Fruit fly (Drosophila melanogaster): Measurements from ENCODE around the gene ntc.

The ntc gene

dm6 chr3L:3824790-3825484 is 18.7 kb upstream of the ntc start, which contains the start of gene Rdh (continued):
- no peak for TF ChIP-seq corto (GFP tag; optimal IDR thresholded peaks at IDR 0.05)
- no peak for TF ChIP-seq Elba2 (GFP tag; optimal IDR thresholded peaks at IDR 0.05)
- TF ChIP-seq Aef1 (GFP tag; IDR thresholded peaks at IDR 0.05), result peak; percentile 62
- TF ChIP-seq hbn (GFP tag; IDR thresholded peaks at IDR 0.05; ENCODE audit: partially characterized antibody), result no peak
- TF ChIP-seq CG15269 (tag; optimal IDR thresholded peaks at IDR 0.05), result peak; percentile 87
- TF ChIP-seq CG8089 (GFP tag; optimal IDR thresholded peaks at IDR 0.05), result no peak
- peak; percentile 28 for TF ChIP-seq gro (GFP tag; optimal IDR thresholded peaks at IDR 0.05)
- TF ChIP-seq Atf-2 (GFP tag; optimal IDR thresholded peaks at IDR 0.05), result no peak
- TF ChIP-seq dmrt11E (tag; optimal IDR thresholded peaks at IDR 0.05), result peak; percentile 71
- TF ChIP-seq tgo (GFP tag; IDR thresholded peaks at IDR 0.05), result peak; percentile 68
- TF ChIP-seq ftz-f1 (GFP tag; optimal IDR thresholded peaks at IDR 0.05), result no peak
- TF ChIP-seq ro (GFP tag; IDR thresholded peaks at IDR 0.05), result no peak
- no peak for TF ChIP-seq chm (GFP tag; IDR thresholded peaks at IDR 0.05)
- no peak for TF ChIP-seq Dref (GFP tag; IDR thresholded peaks at IDR 0.05)
- peak; percentile 61 for TF ChIP-seq zen (tag; optimal IDR thresholded peaks at IDR 0.05)
- peak; percentile 69 for TF ChIP-seq fd3F (GFP tag; optimal IDR thresholded peaks at IDR 0.05)
- TF ChIP-seq zen2 (GFP tag; IDR thresholded peaks at IDR 0.05; ENCODE audit: partially characterized antibody), result no peak
- TF ChIP-seq tna (GFP tag; IDR thresholded peaks at IDR 0.05; ENCODE audit: partially characterized antibody), result no peak
- no peak for TF ChIP-seq CG1024 (GFP tag; IDR thresholded peaks at IDR 0.05)
- TF ChIP-seq cwo (GFP tag; optimal IDR thresholded peaks at IDR 0.05), result peak; percentile 82
- TF ChIP-seq HLH4C (GFP tag; IDR thresholded peaks at IDR 0.05; ENCODE audit: partially characterized antibody), result no peak
- TF ChIP-seq schlank (tag; optimal IDR thresholded peaks at IDR 0.05), result peak; percentile 51
- TF ChIP-seq CG2202 (tag; optimal IDR thresholded peaks at IDR 0.05), result peak; percentile 45
- TF ChIP-seq CG17912 (GFP tag; optimal IDR thresholded peaks at IDR 0.05), result no peak
- peak; percentile 39 for TF ChIP-seq ewg (GFP tag; optimal IDR thresholded peaks at IDR 0.05)
- TF ChIP-seq Ada2b (GFP tag; IDR thresholded peaks at IDR 0.05), result peak; percentile 58
- no peak for TF ChIP-seq ash1 (GFP tag; optimal IDR thresholded peaks at IDR 0.05)
- TF ChIP-seq sim (GFP tag; IDR thresholded peaks at IDR 0.05), result 0 out of 2 replicates have a peak, but pooled peaks have one; percentile 50
- TF ChIP-seq Atf6 (GFP tag; IDR thresholded peaks at IDR 0.05), result peak; percentile 87
- peak; percentile 58 for TF ChIP-seq CG12155 (GFP tag; optimal IDR thresholded peaks at IDR 0.05)
- no peak for TF ChIP-seq Antp (GFP tag; optimal IDR thresholded peaks at IDR 0.05)
- no peak for TF ChIP-seq CkIIα-i1 (GFP tag; IDR thresholded peaks at IDR 0.05)
- TF ChIP-seq kni (GFP tag; optimal IDR thresholded peaks at IDR 0.05), result peak; percentile 61
- peak; percentile 75 for TF ChIP-seq CG15696 (tag; optimal IDR thresholded peaks at IDR 0.05)
- no peak for TF ChIP-seq gsb (GFP tag; IDR thresholded peaks at IDR 0.05)
- peak; percentile 56 for TF ChIP-seq CG3407 (GFP tag; optimal IDR thresholded peaks at IDR 0.05)
- peak; percentile 93 for TF ChIP-seq CG2678 (tag; optimal IDR thresholded peaks at IDR 0.05)
- TF ChIP-seq ci (GFP tag; IDR thresholded peaks at IDR 0.05), result no peak; the same call in 2 of the 3 replicates
- peak; percentile 17 for TF ChIP-seq CG3995 (GFP tag; optimal IDR thresholded peaks at IDR 0.05)
- TF ChIP-seq CG12769 (tag; optimal IDR thresholded peaks at IDR 0.05), result no peak
- TF ChIP-seq CG12744 (GFP tag; optimal IDR thresholded peaks at IDR 0.05), result peak; percentile 20
- TF ChIP-seq Vsx1 (GFP tag; optimal IDR thresholded peaks at IDR 0.05), result peak; percentile 66
- peak; percentile 67; the same call in 1 of the 4 replicates for TF ChIP-seq chinmo (GFP tag; IDR thresholded peaks at IDR 0.05; ENCODE audit: partially characterized antibody)
- TF ChIP-seq br (optimal IDR thresholded peaks at IDR 0.05), result no peak
- TF ChIP-seq Myb (GFP tag; optimal IDR thresholded peaks at IDR 0.05), result no peak
- peak in 1 of 2 experiments; percentile 70 for TF ChIP-seq Eip74EF (GFP tag; optimal IDR thresholded peaks at IDR 0.05)
- no peak for TF ChIP-seq Hmx (GFP tag; optimal IDR thresholded peaks at IDR 0.05)
- no peak for TF ChIP-seq hth (optimal IDR thresholded peaks at IDR 0.05)
- TF ChIP-seq nerfin-1 (tag; optimal IDR thresholded peaks at IDR 0.05), result peak; percentile 80
- TF ChIP-seq sens (GFP tag), result peak; percentile 94
